Fruit fly (Drosophila melanogaster) whole organism, embryonic: ENCODE data around the gene bma.
A peak's percentile ranks its signal among the peaks of the same experiment; 100 is the strongest.

Experiments used
- Antp ChIP-seq: fragments of 200-800 bp; sonication (Bioruptor generic); optimal IDR thresholded peaks from 3 replicates; lab custom pipeline; 2016; ENCODE audit warnings: missing biosample characterization, missing genetic modification characterization
- BEAF-32 ChIP-seq: fragments of 200-800 bp; sonication (Bioruptor generic); optimal IDR thresholded peaks from 3 replicates; lab custom pipeline; 2017; ENCODE audit warnings: missing biosample characterization, missing genetic modification characterization, mild to moderate bottlenecking, moderate library complexity, missing genetic modification reagents
- Bgb ChIP-seq: fragments of 200-800 bp; sonication (Bioruptor generic); IDR thresholded peaks from 2 replicates; pipeline ENCODE4 v1.3.6; 2022; ENCODE audit warnings: missing biosample characterization, missing genetic modification characterization; ENCODE audit not compliant: partially characterized antibody
- C15 ChIP-seq: fragments of 200-800 bp; sonication (Bioruptor generic); IDR thresholded peaks from 3 replicates; pipeline ENCODE4 v1.3.6; 2022; ENCODE audit warnings: missing biosample characterization, missing genetic modification characterization
- CG10979 ChIP-seq: fragments of 200-800 bp; sonication (Bioruptor generic); optimal IDR thresholded peaks from 2 replicates; lab custom pipeline; 2018; ENCODE audit warnings: missing biosample characterization, mild to moderate bottlenecking, missing genetic modification characterization, moderate library complexity
- CG11504 ChIP-seq: fragments of 200-800 bp; sonication (Bioruptor generic); optimal IDR thresholded peaks from 3 replicates; lab custom pipeline; 2019; ENCODE audit warnings: missing biosample characterization, mild to moderate bottlenecking, missing genetic modification characterization, moderate library complexity
- CG13894 ChIP-seq: fragments of 200-800 bp; sonication (Bioruptor generic); optimal IDR thresholded peaks from 3 replicates; lab custom pipeline; 2018; ENCODE audit warnings: missing biosample characterization, mild to moderate bottlenecking, missing genetic modification characterization, moderate library complexity
- CG1603 ChIP-seq: fragments of 200-800 bp; sonication (Bioruptor generic); optimal IDR thresholded peaks from 2 replicates; lab custom pipeline; 2019; ENCODE audit warnings: missing biosample characterization, mild to moderate bottlenecking, missing genetic modification characterization, moderate library complexity
- CG16779 ChIP-seq: fragments of 200-800 bp; sonication (Bioruptor generic); IDR thresholded peaks from 2 replicates; pipeline ENCODE4 v1.3.6; 2022; ENCODE audit warnings: missing biosample characterization, missing genetic modification characterization
- CG17359 ChIP-seq: fragments of 200-800 bp; sonication (Bioruptor generic); optimal IDR thresholded peaks from 3 replicates; lab custom pipeline; 2018; ENCODE audit warnings: missing biosample characterization, mild to moderate bottlenecking, missing genetic modification characterization, moderate library complexity
- CG17385 ChIP-seq: fragments of 200-800 bp; sonication (Bioruptor generic); optimal IDR thresholded peaks from 3 replicates; lab custom pipeline; 2018; ENCODE audit warnings: missing biosample characterization, mild to moderate bottlenecking, missing genetic modification characterization
- CG32532 ChIP-seq: fragments of 200-800 bp; sonication (Bioruptor generic); IDR thresholded peaks from 2 replicates; pipeline ENCODE4 v1.3.6; 2022; ENCODE audit warnings: missing biosample characterization, missing genetic modification characterization
- CG34224 ChIP-seq: fragments of 200-800 bp; sonication (Bioruptor generic); IDR thresholded peaks from 3 replicates; pipeline ENCODE4 v1.3.6; 2022; ENCODE audit warnings: missing biosample characterization, missing genetic modification characterization; ENCODE audit not compliant: partially characterized antibody
- CG6254 ChIP-seq: fragments of 200-800 bp; sonication (Bioruptor generic); optimal IDR thresholded peaks from 3 replicates; lab custom pipeline; 2017; ENCODE audit warnings: mild to moderate bottlenecking, missing biosample characterization, missing genetic modification reagents, missing genetic modification characterization
- CG6765 ChIP-seq: fragments of 200-800 bp; sonication (Bioruptor generic); optimal IDR thresholded peaks from 3 replicates; lab custom pipeline; 2017; ENCODE audit warnings: missing biosample characterization, mild to moderate bottlenecking, missing genetic modification characterization
- CG6791 ChIP-seq: fragments of 200-800 bp; sonication (Bioruptor generic); IDR thresholded peaks from 3 replicates; pipeline ENCODE4 v1.3.6; 2022; ENCODE audit warnings: missing biosample characterization, missing genetic modification characterization; ENCODE audit not compliant: partially characterized antibody
- CTCF ChIP-seq: fragments of 200-800 bp; sonication (Bioruptor generic); optimal IDR thresholded peaks from 2 replicates; lab custom pipeline; 2017; ENCODE audit warnings: missing biosample characterization, mild to moderate bottlenecking, missing genetic modification characterization, moderate library complexity
- Deaf1 ChIP-seq: fragments of 200-800 bp; optimal IDR thresholded peaks from 3 replicates; lab custom pipeline; 2019; ENCODE audit warnings: missing biosample characterization, mild to moderate bottlenecking, missing genetic modification characterization, moderate library complexity
- Dip2 ChIP-seq: fragments of 200-800 bp; sonication (Bioruptor generic); IDR thresholded peaks from 2 replicates; pipeline ENCODE4 v1.3.6; 2022; ENCODE audit warnings: missing biosample characterization, missing genetic modification characterization
- E2f2 ChIP-seq: fragments of 200-800 bp; sonication (Bioruptor generic); IDR thresholded peaks from 2 replicates; pipeline ENCODE4 v1.3.6; 2022; ENCODE audit warnings: missing biosample characterization, missing genetic modification characterization
- Ets65A ChIP-seq: fragments of 200-800 bp; sonication (Bioruptor generic); peaks from one replicate; lab custom pipeline; 2016; ENCODE audit warnings: missing biosample characterization, missing genetic modification characterization
- Fer1 ChIP-seq: fragments of 200-800 bp; sonication (Bioruptor generic); optimal IDR thresholded peaks from 2 replicates; lab custom pipeline; 2017; ENCODE audit warnings: missing biosample characterization, mild to moderate bottlenecking, missing genetic modification characterization
- Hr51 ChIP-seq, 2 experiments: fragments of 200-800 bp; sonication (Bioruptor generic); optimal IDR thresholded peaks; 2 replicates in 1 of 2; 3 replicates in 1 of 2; lab custom pipeline; 2016 to 2018; ENCODE audit warnings: missing biosample characterization in 2 of 2, missing genetic modification characterization in 2 of 2, mild to moderate bottlenecking in 1 of 2, moderate library complexity in 1 of 2
- Jarid2 ChIP-seq: fragments of 200-800 bp; sonication (Bioruptor generic); optimal IDR thresholded peaks from 3 replicates; lab custom pipeline; 2017; ENCODE audit warnings: mild to moderate bottlenecking, missing biosample characterization, missing genetic modification reagents, missing genetic modification characterization
- Nf-YA ChIP-seq: fragments of 200-800 bp; sonication (Bioruptor generic); IDR thresholded peaks from 2 replicates; pipeline ENCODE4 v1.3.6; 2022; ENCODE audit warnings: missing biosample characterization, missing genetic modification characterization
- Nf-YB ChIP-seq: fragments of 200-800 bp; sonication (Bioruptor generic); optimal IDR thresholded peaks from 3 replicates; lab custom pipeline; 2019; ENCODE audit warnings: missing biosample characterization, mild to moderate bottlenecking, missing genetic modification characterization, moderate library complexity
- Nf-YC ChIP-seq: fragments of 200-800 bp; optimal IDR thresholded peaks from 3 replicates; lab custom pipeline; 2019; ENCODE audit warnings: missing biosample characterization, mild to moderate bottlenecking, missing genetic modification characterization, moderate library complexity
- Oaz ChIP-seq: fragments of 200-800 bp; sonication (Bioruptor generic); IDR thresholded peaks from 2 replicates; pipeline ENCODE4 v1.3.6; 2022; ENCODE audit warnings: missing biosample characterization, missing genetic modification characterization
- PHDP ChIP-seq: fragments of 200-800 bp; sonication (Bioruptor generic); optimal IDR thresholded peaks from 3 replicates; lab custom pipeline; 2018; ENCODE audit warnings: missing biosample characterization, mild to moderate bottlenecking, missing genetic modification characterization, moderate library complexity
- Sox102F ChIP-seq: fragments of 200-800 bp; sonication (Bioruptor generic); optimal IDR thresholded peaks from 2 replicates; lab custom pipeline; 2018; ENCODE audit warnings: missing biosample characterization, mild to moderate bottlenecking, missing genetic modification characterization, moderate library complexity
- Trl ChIP-seq, 3 experiments: fragments of >200 bp in 2 of 3; fragments of 200-800 bp in 1 of 3; sonication (Bioruptor generic) in 1 of 3; optimal IDR thresholded peaks; 2 replicates in 1 of 3; 3 replicates in 2 of 3; lab custom pipeline; 2016 to 2017; ENCODE audit warnings: missing biosample characterization in 1 of 3, missing genetic modification characterization in 1 of 3
- Usf ChIP-seq: fragments of 200-800 bp; sonication (Bioruptor generic); optimal IDR thresholded peaks from 2 replicates; lab custom pipeline; 2017; ENCODE audit warnings: missing genotype, missing biosample characterization, missing genetic modification characterization
- chm ChIP-seq: fragments of 200-800 bp; sonication (Bioruptor generic); IDR thresholded peaks from 2 replicates; pipeline ENCODE4 v1.3.6; 2022; ENCODE audit warnings: missing biosample characterization, missing genetic modification characterization
- ci ChIP-seq: fragments of 200-800 bp; sonication (Bioruptor generic); IDR thresholded peaks from 3 replicates; pipeline ENCODE4 v1.3.6; 2022; ENCODE audit warnings: missing biosample characterization, missing genetic modification characterization
- crp ChIP-seq, 2 experiments: fragments of 200-800 bp; sonication (Bioruptor generic); optimal IDR thresholded peaks; 2 replicates in 1 of 2; 3 replicates in 1 of 2; lab custom pipeline; 2017; ENCODE audit warnings: missing biosample characterization in 2 of 2, missing genetic modification characterization in 2 of 2, mild to moderate bottlenecking in 1 of 2, moderate library complexity in 1 of 2
- dati ChIP-seq: fragments of 200-800 bp; sonication (Bioruptor generic); IDR thresholded peaks from 2 replicates; pipeline ENCODE4 v1.3.6; 2022; ENCODE audit warnings: missing biosample characterization, missing genetic modification characterization
- dmrt11E ChIP-seq: fragments of 200-800 bp; sonication (Bioruptor generic); optimal IDR thresholded peaks from 3 replicates; lab custom pipeline; 2018; ENCODE audit warnings: missing biosample characterization, mild to moderate bottlenecking, missing genetic modification characterization, moderate library complexity
- dmrt99B ChIP-seq: fragments of 200-800 bp; sonication (Bioruptor generic); optimal IDR thresholded peaks from 2 replicates; lab custom pipeline; 2018; ENCODE audit warnings: missing biosample characterization, mild to moderate bottlenecking, missing genetic modification characterization, moderate library complexity
- eve ChIP-seq, 2 experiments: fragments of >200 bp; optimal IDR thresholded peaks; 2 replicates each; lab custom pipeline; 2017; ENCODE audit warnings: missing biosample characterization in 2 of 2, missing genetic modification characterization in 2 of 2
- ewg ChIP-seq: fragments of 200-800 bp; sonication (Bioruptor generic); optimal IDR thresholded peaks from 3 replicates; lab custom pipeline; 2017; ENCODE audit warnings: mild to moderate bottlenecking, missing biosample characterization, missing genetic modification reagents, missing genetic modification characterization
- hb ChIP-seq: fragments of 200-800 bp; sonication (Bioruptor generic); IDR thresholded peaks from 3 replicates; pipeline ENCODE4 v1.3.6; 2022; ENCODE audit warnings: missing biosample characterization, missing genetic modification characterization; ENCODE audit not compliant: partially characterized antibody
- hkb ChIP-seq, 2 experiments: fragments of 200-800 bp in 1 of 2; fragments of >200 bp in 1 of 2; sonication (Bioruptor generic) in 1 of 2; IDR thresholded peaks in 1 of 2; optimal IDR thresholded peaks in 1 of 2; 2 replicates each; pipeline versions ENCODE4 v1.3.6 to Lab custom; 2017 to 2022; ENCODE audit warnings: missing biosample characterization in 1 of 2, missing genetic modification characterization in 1 of 2
- nau ChIP-seq: fragments of 200-800 bp; sonication (Bioruptor generic); optimal IDR thresholded peaks from 3 replicates; lab custom pipeline; 2017; ENCODE audit warnings: missing biosample characterization, mild to moderate bottlenecking, missing genetic modification characterization, missing genetic modification reagents
- odd ChIP-seq: fragments of 200-800 bp; sonication (Bioruptor generic); optimal IDR thresholded peaks from 2 replicates; lab custom pipeline; 2017; ENCODE audit warnings: missing biosample characterization, mild to moderate bottlenecking, missing genetic modification characterization
- run ChIP-seq: fragments of 200-800 bp; sonication (Bioruptor generic); optimal IDR thresholded peaks from 3 replicates; lab custom pipeline; 2018; ENCODE audit warnings: missing biosample characterization, mild to moderate bottlenecking, missing genetic modification characterization
- trh ChIP-seq: fragments of 200-800 bp; sonication (Bioruptor generic); optimal IDR thresholded peaks from 2 replicates; lab custom pipeline; 2016; ENCODE audit warnings: missing biosample characterization, missing genetic modification characterization
- zen2 ChIP-seq: fragments of 200-800 bp; sonication (Bioruptor generic); IDR thresholded peaks from 3 replicates; pipeline ENCODE4 v1.3.6; 2022; ENCODE audit warnings: missing biosample characterization, missing genetic modification characterization; ENCODE audit not compliant: partially characterized antibody

bma gene

dm6 chr3L:9974172-9974896, 66.4 kb downstream of the bma start, which contains the start of gene dpr6:
dpr6 (plus strand) TSS chr3L:9974651.
- TF ChIP-seq ci (GFP tag; lab: Robert Waterston, UW) (0 out of 3 replicates have a peak, but pooled peaks have one; percentile 31), C15 (no peak), Oaz (GFP tag; lab: Robert Waterston, UW) (0 out of 2 replicates have a peak, but pooled peaks have one; percentile 24), Deaf1 (tag; lab: Kevin White, UChicago) (peak; percentile 46), hkb (optimal IDR thresholded peaks at IDR 0.05; lab: Kevin White, UChicago) (no peak), hkb (GFP tag; IDR thresholded peaks at IDR 0.05; lab: Robert Waterston, UW) (no peak), dmrt11E (tag; lab: Kevin White, UChicago) (no peak), CG1603 (peak; percentile 10), dati (GFP tag; lab: Robert Waterston, UW) (no peak), BEAF-32 (no peak), hb (GFP tag; lab: Robert Waterston, UW) (no peak), CTCF (GFP tag; lab: Kevin White, UChicago) (peak; percentile 94), run (tag; lab: Kevin White, UChicago) (no peak), Antp (GFP tag; lab: Kevin White, UChicago) (no peak), Jarid2 (GFP tag; lab: Kevin White, UChicago) (peak; percentile 50), crp (GFP tag; optimal IDR thresholded peaks at IDR 0.05; lab: Kevin White, UChicago) (peak in 1 of 2 experiments; percentile 75), CG17385 (GFP tag; lab: Kevin White, UChicago) (no peak), Nf-YA (GFP tag; lab: Robert Waterston, UW) (no peak), eve (GFP tag; optimal IDR thresholded peaks at IDR 0.05; lab: Kevin White, UChicago) (peak in 1 of 2 experiments; percentile 0), CG6254 (no peak), chm (GFP tag; lab: Robert Waterston, UW) (no peak), Trl (optimal IDR thresholded peaks at IDR 0.05; lab: Kevin White, UChicago) (peak in 1 of 2 experiments; percentile 17), Trl (GFP tag; optimal IDR thresholded peaks at IDR 0.05; lab: Kevin White, UChicago) (no peak), CG34224 (0 out of 3 replicates have a peak, but pooled peaks have one; percentile 21), Fer1 (GFP tag; lab: Kevin White, UChicago) (peak; percentile 12), Nf-YB (no peak), CG32532 (GFP tag; lab: Robert Waterston, UW) (no peak), Bgb (GFP tag; lab: Robert Waterston, UW) (0 out of 2 replicates have a peak, but pooled peaks have one; percentile 24), E2f2 (GFP tag; lab: Robert Waterston, UW) (peak; percentile 68), ewg (peak; percentile 85), CG16779 (no peak), CG17359 (tag; lab: Kevin White, UChicago) (no peak), CG6765 (GFP tag; lab: Kevin White, UChicago) (no peak), CG6791 (GFP tag; lab: Robert Waterston, UW) (no peak), nau (GFP tag; lab: Kevin White, UChicago) (no peak), Dip2 (GFP tag; lab: Robert Waterston, UW) (peak; percentile 60; the same call in 1 of the 2 replicates), trh (GFP tag; lab: Kevin White, UChicago) (no peak), odd (GFP tag; lab: Kevin White, UChicago) (no peak), Usf (GFP tag; lab: Kevin White, UChicago) (no peak), zen2 (0 out of 3 replicates have a peak, but pooled peaks have one; percentile 13), CG11504 (tag; lab: Kevin White, UChicago) (peak; percentile 8), Sox102F (GFP tag; lab: Kevin White, UChicago) (peak; percentile 6), CG10979 (tag; lab: Kevin White, UChicago) (no peak), Ets65A (GFP tag; lab: Kevin White, UChicago) (peak; percentile 58), CG13894 (tag; lab: Kevin White, UChicago) (no peak), dmrt99B (tag; lab: Kevin White, UChicago) (no peak), PHDP (peak; percentile 4), Nf-YC (no peak), Hr51 (GFP tag; optimal IDR thresholded peaks at IDR 0.05; lab: Kevin White, UChicago) (no peak)
